Worm (Caenorhabditis elegans) whole organism, mixed stage, embryonic: ENCODE measurements around the gene str-136.

Experiments
- nhr-237 ChIP-seq: fragments of 150-350 bp; optimal IDR thresholded peaks from 2 replicates; lab custom pipeline; 2014; ENCODE audit warnings: missing biosample characterization, missing genetic modification characterization
- unc-39 ChIP-seq: fragments of 150-350 bp; optimal IDR thresholded peaks from 2 replicates; lab custom pipeline; 2014; ENCODE audit warnings: missing biosample characterization, missing genetic modification characterization

- TF ChIP-seq nhr-237 (tag; lab: Kevin White, UChicago): no peak
- TF ChIP-seq unc-39: no peak
Measured at ce11 chrV:8285455-8285854, 6.7 kb upstream of the str-136 start.
